Fruit fly (Drosophila melanogaster) whole organism, adult: ENCODE results near the gene Reck.

Experiments used
- CG11617 ChIP-seq: fragments of 200-800 bp; sonication (Bioruptor generic); optimal IDR thresholded peaks from 2 replicates; lab custom pipeline; 2017; ENCODE audit warnings: mild to moderate bottlenecking, missing biosample characterization, missing genetic modification reagents, missing genetic modification characterization
- CG12768 ChIP-seq: fragments of 200-800 bp; sonication (Bioruptor generic); optimal IDR thresholded peaks from 2 replicates; lab custom pipeline; 2017; ENCODE audit warnings: missing biosample characterization, missing genetic modification characterization, mild to moderate bottlenecking, moderate library complexity, missing genetic modification reagents
- CG14711 ChIP-seq: fragments of 200-800 bp; sonication (Bioruptor generic); optimal IDR thresholded peaks from 2 replicates; lab custom pipeline; 2018; ENCODE audit warnings: missing biosample characterization, mild to moderate bottlenecking, missing genetic modification characterization, moderate library complexity
- CG1620 ChIP-seq: fragments of 200-800 bp; sonication (Bioruptor generic); optimal IDR thresholded peaks from 2 replicates; lab custom pipeline; 2016; ENCODE audit warnings: missing biosample characterization, missing genetic modification characterization
- CG33017 ChIP-seq: fragments of 200-800 bp; sonication (Bioruptor generic); optimal IDR thresholded peaks from 2 replicates; lab custom pipeline; 2018; ENCODE audit warnings: missing biosample characterization, mild to moderate bottlenecking, missing genetic modification characterization, moderate library complexity
- CG5204 ChIP-seq: fragments of 200-800 bp; sonication (Bioruptor generic); optimal IDR thresholded peaks from 2 replicates; lab custom pipeline; 2016; ENCODE audit warnings: missing biosample characterization, missing genetic modification characterization
- CG7045 ChIP-seq: fragments of 200-800 bp; sonication (Bioruptor generic); optimal IDR thresholded peaks from 2 replicates; lab custom pipeline; 2017; ENCODE audit warnings: missing biosample characterization, mild to moderate bottlenecking, missing genetic modification characterization
- CG7101 ChIP-seq: fragments of 200-800 bp; sonication (Bioruptor generic); optimal IDR thresholded peaks from 2 replicates; lab custom pipeline; 2018; ENCODE audit warnings: missing biosample characterization, mild to moderate bottlenecking, missing genetic modification characterization, moderate library complexity
- Clk ChIP-seq: fragments of 200-800 bp; sonication (Bioruptor generic); optimal IDR thresholded peaks from 2 replicates; lab custom pipeline; 2017; ENCODE audit warnings: missing biosample characterization, missing genetic modification characterization
- Crg-1 ChIP-seq: fragments of 200-800 bp; sonication (Bioruptor generic); optimal IDR thresholded peaks from 2 replicates; lab custom pipeline; 2016; ENCODE audit warnings: missing biosample characterization, missing genetic modification characterization
- Hr96 ChIP-seq: fragments of 200-800 bp; sonication (Bioruptor generic); optimal IDR thresholded peaks from 2 replicates; lab custom pipeline; 2016; ENCODE audit warnings: missing biosample characterization, missing genetic modification characterization
- Mnt ChIP-seq: fragments of 200-800 bp; sonication (Bioruptor generic); optimal IDR thresholded peaks from 2 replicates; lab custom pipeline; 2016; ENCODE audit warnings: missing biosample characterization, mild to moderate bottlenecking, missing genetic modification characterization
- bab1 ChIP-seq: fragments of 200-800 bp; sonication (Bioruptor generic); optimal IDR thresholded peaks from 3 replicates; lab custom pipeline; 2019; ENCODE audit warnings: missing biosample characterization, mild to moderate bottlenecking, missing genetic modification characterization, moderate library complexity
- cic ChIP-seq: fragments of 200-800 bp; sonication (Bioruptor generic); optimal IDR thresholded peaks from 2 replicates; lab custom pipeline; 2017; ENCODE audit warnings: missing biosample characterization, mild to moderate bottlenecking, missing genetic modification characterization, moderate library complexity
- cnc ChIP-seq, 2 experiments: fragments of >200 bp; optimal IDR thresholded peaks; 2 replicates each; lab custom pipeline; 2017
- kay ChIP-seq: fragments of 200-800 bp; sonication (Bioruptor generic); peaks from one replicate; lab custom pipeline; 2016; ENCODE audit warnings: missing biosample characterization, missing genetic modification characterization, borderline replicate concordance
- ovo ChIP-seq: fragments of 200-800 bp; sonication (Bioruptor generic); optimal IDR thresholded peaks from 2 replicates; lab custom pipeline; 2016; ENCODE audit warnings: missing biosample characterization, missing genetic modification characterization
- pad ChIP-seq: fragments of 200-800 bp; sonication (Bioruptor generic); optimal IDR thresholded peaks from 3 replicates; lab custom pipeline; 2017; ENCODE audit warnings: missing biosample characterization, missing genetic modification characterization, mild to moderate bottlenecking, moderate library complexity, missing genetic modification reagents
- tj ChIP-seq: fragments of 200-800 bp; sonication (Bioruptor generic); optimal IDR thresholded peaks from 3 replicates; lab custom pipeline; 2017; ENCODE audit warnings: missing biosample characterization, mild to moderate bottlenecking, missing genetic modification characterization, moderate library complexity
- toe ChIP-seq: fragments of 200-800 bp; sonication (Bioruptor generic); optimal IDR thresholded peaks from 2 replicates; lab custom pipeline; 2016; ENCODE audit warnings: missing biosample characterization, missing genetic modification characterization

Reck gene

DNA sequence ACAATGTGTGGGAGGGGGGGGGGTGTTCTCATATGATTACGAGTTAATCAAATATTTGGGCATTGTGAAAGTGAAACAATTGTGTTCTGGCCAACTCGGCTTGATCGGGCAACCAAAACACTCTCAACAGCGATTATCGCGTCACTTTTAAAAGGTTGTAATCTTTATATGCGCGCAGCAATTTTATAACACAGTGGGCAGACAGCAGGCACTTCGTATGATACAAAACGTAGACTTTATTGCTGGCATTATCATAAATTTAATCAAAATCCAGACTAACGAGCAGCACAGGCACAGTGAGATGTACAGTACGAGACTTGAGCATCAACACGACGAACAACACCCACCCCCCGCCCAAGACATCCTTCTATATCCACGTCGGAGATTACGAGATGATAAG is 21.1 kb downstream of the Reck start:
- TF ChIP-seq CG7045 (GFP tag; lab: Kevin White, UChicago) (peak; percentile 37), cic (peak; percentile 71), ovo (GFP tag; lab: Kevin White, UChicago) (no peak), toe (GFP tag; lab: Kevin White, UChicago) (peak; percentile 6), CG33017 (tag; lab: Kevin White, UChicago) (peak; percentile 27), CG11617 (GFP tag; lab: Kevin White, UChicago) (peak; percentile 7), Crg-1 (no peak), CG12768 (peak; percentile 53), tj (GFP tag; lab: Kevin White, UChicago) (peak; percentile 15), bab1 (no peak), cnc (optimal IDR thresholded peaks at IDR 0.05; lab: Kevin White, UChicago) (no peak), Mnt (GFP tag; lab: Kevin White, UChicago) (no peak), CG5204 (no peak), kay (peak; percentile 11)

dm6 chr3L:14992025-14992424 is 21.8 kb downstream of the Reck start, which contains the start of gene Zip71B:
TSS of gene Zip71B (plus strand) at chr3L:14992289.
- TF ChIP-seq tj (GFP tag; lab: Kevin White, UChicago) (no peak), Mnt (GFP tag; lab: Kevin White, UChicago) (peak; percentile 23), kay (peak; percentile 76)

- TF ChIP-seq Hr96 (GFP tag; lab: Kevin White, UChicago) (no peak), ovo (GFP tag; lab: Kevin White, UChicago) (no peak), CG1620 (no peak), bab1 (no peak), CG7101 (tag; lab: Kevin White, UChicago) (no peak), Mnt (GFP tag; lab: Kevin White, UChicago) (no peak), CG5204 (no peak), cnc (optimal IDR thresholded peaks at IDR 0.05; lab: Kevin White, UChicago) (no peak), CG11617 (GFP tag; lab: Kevin White, UChicago) (no peak), toe (GFP tag; lab: Kevin White, UChicago) (no peak), CG33017 (tag; lab: Kevin White, UChicago) (no peak), CG14711 (no peak), kay (no peak), Crg-1 (no peak)
Observed at dm6 chr3L:14989879-14990278, 24.0 kb downstream of the Reck start.

- peak; percentile 64 for TF ChIP-seq tj (GFP tag; lab: Kevin White, UChicago)
- TF ChIP-seq Mnt (GFP tag; lab: Kevin White, UChicago) = no peak
- no peak for TF ChIP-seq pad (GFP tag; lab: Kevin White, UChicago)
Observed at dm6 chr3L:14988231-14988630, 25.6 kb downstream of the Reck start.

dm6 chr3L:14986984-14987896 is 26.6 kb downstream of the Reck start:
- TF ChIP-seq cic = peak; percentile 12
- no peak for TF ChIP-seq CG1620
- TF ChIP-seq CG12768 = peak; percentile 23
- no peak for TF ChIP-seq CG5204
- no peak for TF ChIP-seq Hr96 (GFP tag; lab: Kevin White, UChicago)
- TF ChIP-seq Clk (GFP tag; lab: Kevin White, UChicago) = no peak
- TF ChIP-seq Mnt (GFP tag; lab: Kevin White, UChicago) = peak; percentile 58
- TF ChIP-seq CG7101 (tag; lab: Kevin White, UChicago) = no peak
- TF ChIP-seq Crg-1 = no peak

dm6 chr3L:14986340-14986916 is 27.4 kb downstream of the Reck start:
- no peak for TF ChIP-seq ovo (GFP tag; lab: Kevin White, UChicago)
- no peak for TF ChIP-seq Clk (GFP tag; lab: Kevin White, UChicago)
- TF ChIP-seq CG14711 = no peak
- no peak for TF ChIP-seq CG12768
- TF ChIP-seq kay = peak; percentile 37
- TF ChIP-seq CG7101 (tag; lab: Kevin White, UChicago) = no peak
- no peak for TF ChIP-seq CG11617 (GFP tag; lab: Kevin White, UChicago)

DNA sequence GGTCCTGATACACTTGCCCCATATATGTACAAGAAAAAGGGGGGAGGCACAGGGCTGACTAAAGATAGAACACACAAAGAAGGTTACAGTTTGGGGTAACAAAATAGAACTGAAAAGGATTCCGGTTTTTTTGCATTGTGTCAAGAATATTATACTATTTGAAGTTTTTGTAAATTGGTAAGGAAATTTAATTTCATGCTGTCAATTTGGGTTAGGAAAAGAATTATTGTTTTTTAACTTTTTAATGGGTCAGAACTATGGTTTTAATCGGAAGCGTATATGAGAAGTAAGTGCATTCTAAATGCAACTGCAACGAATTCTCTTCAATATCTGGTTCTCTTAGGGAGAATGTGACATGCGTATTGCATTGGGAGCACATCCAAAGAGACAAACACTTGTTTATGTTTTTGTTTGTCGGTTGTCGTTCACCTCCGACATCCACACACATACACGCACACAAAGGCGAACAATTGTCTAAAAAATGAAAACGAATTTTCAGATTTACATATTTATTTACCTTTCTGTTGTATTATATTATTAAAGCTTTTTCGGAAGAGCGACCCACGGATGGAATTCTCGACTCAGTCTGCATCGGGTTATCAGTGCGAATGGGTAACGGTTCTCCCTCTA is 29.2 kb downstream of the Reck start, which contains the start of gene mnd:
mnd (plus strand) TSS at position 580 of the 630 bp plus-strand sequence.
- TF ChIP-seq cic (no peak), CG14711 (peak; percentile 31), kay (no peak)
